Fruit fly (Drosophila melanogaster): ENCODE measurements around the gene IFT54.

Gene IFT54

DNA sequence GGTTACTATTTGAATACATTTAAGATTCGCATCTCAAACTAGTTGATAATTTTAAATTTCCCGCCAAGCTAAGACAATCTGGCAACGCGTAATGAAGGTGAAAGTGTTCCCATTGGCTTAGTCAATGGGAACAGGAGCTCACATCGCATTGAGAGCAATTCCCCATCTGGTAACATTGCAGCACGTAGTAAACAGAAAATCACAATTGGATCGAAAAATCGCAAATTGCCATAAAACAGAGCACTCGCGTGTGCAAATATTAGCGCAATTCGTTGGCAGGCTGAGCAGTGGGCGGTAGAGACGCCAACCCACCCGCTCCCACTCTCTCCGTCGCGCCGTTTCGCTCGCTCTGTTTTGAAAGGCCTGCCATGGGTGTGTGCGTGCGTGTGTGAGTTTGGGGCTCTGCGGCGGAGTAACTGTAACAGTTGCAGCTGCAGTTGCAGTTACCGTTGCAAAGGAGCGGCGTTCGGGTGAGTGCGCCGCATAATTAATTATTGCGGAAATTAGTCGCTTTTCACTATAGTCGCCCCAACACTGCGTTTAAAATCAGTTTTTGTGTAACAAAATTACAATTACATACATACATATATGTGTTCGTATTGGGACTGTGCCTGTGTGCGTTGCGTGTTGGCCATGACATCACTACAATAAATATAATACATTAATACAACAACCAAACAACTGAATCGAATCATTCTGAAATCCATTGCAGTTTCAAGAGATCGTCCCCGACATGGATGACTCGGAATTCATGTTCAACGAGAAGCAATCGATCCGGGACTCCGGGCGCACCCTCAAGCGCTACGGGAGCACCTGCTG, 3.9 kb upstream of the IFT54 start:
- TF ChIP-seq lola (GFP tag; optimal IDR thresholded peaks at IDR 0.05), result no peak
- TF ChIP-seq Hr83 (GFP tag; optimal IDR thresholded peaks at IDR 0.05; ENCODE audit: poor library complexity, severe bottlenecking), result peak; percentile 50
- TF ChIP-seq Rel (GFP tag; optimal IDR thresholded peaks at IDR 0.05), result no peak
- TF ChIP-seq Rel (tag; optimal IDR thresholded peaks at IDR 0.05), result peak; percentile 47
- TF ChIP-seq dl (GFP tag; optimal IDR thresholded peaks at IDR 0.05; ENCODE audit: insufficient read depth in 1 of 2, partially characterized antibody in 2 of 2), result no peak
- peak; percentile 45 for TF ChIP-seq h (GFP tag; optimal IDR thresholded peaks at IDR 0.05)
- peak; percentile 30 for TF ChIP-seq psq (GFP tag; optimal IDR thresholded peaks at IDR 0.05)
- TF ChIP-seq OdsH (GFP tag; optimal IDR thresholded peaks at IDR 0.05), result peak; percentile 33
- TF ChIP-seq N (GFP tag; optimal IDR thresholded peaks at IDR 0.05), result peak; percentile 1
- no peak for TF ChIP-seq Dif (GFP tag; optimal IDR thresholded peaks at IDR 0.05; ENCODE audit: partially characterized antibody)

DNA sequence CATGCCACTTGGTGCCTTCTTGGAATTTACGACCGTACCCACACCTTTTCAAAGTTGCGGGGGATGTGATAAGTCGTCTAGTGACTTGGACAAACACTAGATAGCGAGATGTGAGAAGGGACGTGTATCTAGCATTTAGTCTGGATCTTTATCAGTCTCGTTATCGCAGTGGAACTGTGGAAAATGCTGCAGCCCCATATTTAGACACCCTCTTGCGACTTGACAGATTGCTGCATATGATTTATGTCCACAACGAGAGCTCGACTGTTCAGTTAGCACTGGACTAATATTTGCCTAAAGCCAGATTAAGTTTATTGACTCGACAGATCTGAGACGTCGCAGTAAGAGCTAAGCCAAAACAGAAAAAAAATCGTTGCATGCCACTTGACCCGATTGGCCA, 2.3 kb upstream of the IFT54 start:
- no peak for TF ChIP-seq foxo (GFP tag; optimal IDR thresholded peaks at IDR 0.05)
- no peak for TF ChIP-seq CG32264 (GFP tag; optimal IDR thresholded peaks at IDR 0.05)
- no peak for TF ChIP-seq CG9705 (GFP tag; optimal IDR thresholded peaks at IDR 0.05)

DNA sequence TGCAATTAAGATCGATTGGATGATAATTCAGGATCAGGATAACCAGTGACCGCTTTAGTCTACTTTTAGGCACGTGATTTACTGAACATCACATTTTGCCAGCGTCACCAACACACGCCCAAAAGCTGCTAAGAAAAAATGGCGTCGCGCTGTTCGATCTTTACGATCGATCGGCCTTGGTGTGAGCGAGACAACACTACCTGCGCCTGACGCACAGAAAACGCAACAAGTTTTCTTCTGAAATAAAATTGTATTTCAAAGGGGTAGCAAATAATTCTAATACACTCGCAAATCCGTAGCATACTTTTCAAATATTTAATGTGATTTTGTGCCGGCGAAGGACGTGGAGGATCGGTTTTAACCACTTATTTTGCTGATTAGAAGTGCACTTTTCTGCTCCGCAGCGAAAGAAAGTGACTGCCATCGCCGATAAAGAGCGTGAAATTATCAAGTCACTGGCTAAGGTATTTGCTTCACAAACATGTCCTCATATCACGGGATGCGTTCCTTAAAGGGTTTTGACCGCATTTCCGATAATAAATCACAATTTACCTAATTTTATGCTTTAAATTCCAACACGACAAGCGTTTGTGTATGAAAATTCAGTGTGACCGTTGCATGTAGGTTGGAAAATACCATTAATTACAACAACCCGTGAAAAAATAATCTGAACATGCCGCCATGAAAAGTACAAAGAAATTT, 5.9 kb downstream of the IFT54 start:
- TF ChIP-seq N (GFP tag; optimal IDR thresholded peaks at IDR 0.05) (peak; percentile 56), OdsH (GFP tag; optimal IDR thresholded peaks at IDR 0.05) (no peak), lola (GFP tag; optimal IDR thresholded peaks at IDR 0.05) (peak; percentile 21), Abd-B (GFP tag; optimal IDR thresholded peaks at IDR 0.05) (peak; percentile 12), Vsx2 (GFP tag; optimal IDR thresholded peaks at IDR 0.05; ENCODE audit: partially characterized antibody) (peak; percentile 86), Myc (optimal IDR thresholded peaks at IDR 0.05) (peak; percentile 83), Hr83 (GFP tag; optimal IDR thresholded peaks at IDR 0.05; ENCODE audit: poor library complexity, severe bottlenecking) (peak; percentile 52), Dif (GFP tag; optimal IDR thresholded peaks at IDR 0.05; ENCODE audit: partially characterized antibody) (no peak), Jra (GFP tag; optimal IDR thresholded peaks at IDR 0.05) (no peak)

DNA sequence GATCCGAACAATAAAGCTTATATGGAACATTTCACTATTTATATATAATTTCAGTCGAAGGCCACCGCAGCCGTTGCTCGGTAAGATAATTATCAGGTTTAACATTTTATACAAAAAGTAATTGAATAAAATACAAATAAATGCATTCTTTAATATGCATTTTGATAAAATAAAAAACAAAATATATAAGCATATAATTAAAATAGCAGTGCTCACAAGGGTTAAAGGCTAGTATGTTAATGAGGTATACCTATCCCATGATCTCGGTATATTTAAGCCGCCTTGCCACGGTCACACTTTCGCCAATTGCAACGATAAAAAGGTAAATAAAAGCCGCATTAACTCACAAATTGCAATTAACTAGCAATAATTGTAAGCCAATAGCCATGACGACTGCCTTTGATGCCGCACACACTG, 6.6 kb downstream of the IFT54 start, which contains the start of gene Polr2I:
Polr2I (plus strand) TSS at position 289 of the 417 bp plus-strand sequence.
- TF ChIP-seq brk (GFP tag; optimal IDR thresholded peaks at IDR 0.05) (no peak), HLH106 (tag; optimal IDR thresholded peaks at IDR 0.05) (peak; percentile 60), dsf (GFP tag; optimal IDR thresholded peaks at IDR 0.05; ENCODE audit: borderline replicate concordance) (peak; percentile 25), GATAd (GFP tag; optimal IDR thresholded peaks at IDR 0.05) (no peak), Sp1 (GFP tag; optimal IDR thresholded peaks at IDR 0.05) (peak; percentile 45), rgr (GFP tag; optimal IDR thresholded peaks at IDR 0.05) (peak; percentile 32), Jra (GFP tag; optimal IDR thresholded peaks at IDR 0.05) (no peak), CG9705 (GFP tag; optimal IDR thresholded peaks at IDR 0.05) (peak; percentile 37), Abd-B (GFP tag; optimal IDR thresholded peaks at IDR 0.05) (no peak), foxo (GFP tag; optimal IDR thresholded peaks at IDR 0.05) (peak in 1 of 2 experiments; percentile 45), psq (GFP tag; optimal IDR thresholded peaks at IDR 0.05) (peak; percentile 9)

DNA sequence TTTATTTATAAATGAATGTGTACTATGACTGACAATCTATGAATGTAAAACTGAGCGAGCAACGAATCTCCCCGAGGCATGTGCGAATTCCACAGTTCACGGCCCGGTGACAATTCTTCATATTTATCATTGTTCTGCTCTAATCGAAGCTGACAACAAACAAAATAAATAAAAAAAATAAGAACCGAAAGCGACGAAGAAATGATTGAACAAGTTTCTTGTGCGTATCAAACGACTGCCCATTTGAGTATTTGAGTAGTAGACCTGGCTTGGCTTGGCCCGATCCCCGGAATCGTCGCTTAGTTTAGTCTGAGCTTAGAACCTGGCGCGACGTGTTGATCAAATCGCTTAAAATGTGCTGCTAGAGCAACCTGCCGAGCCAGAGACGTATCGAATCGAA, 7.8 kb downstream of the IFT54 start, which contains the start of gene CG31321:
CG31321 (plus strand) TSS at position 301 of the 400 bp plus-strand sequence.
- TF ChIP-seq Sp1 (GFP tag; optimal IDR thresholded peaks at IDR 0.05), result no peak
- TF ChIP-seq Mio (GFP tag; optimal IDR thresholded peaks at IDR 0.05), result no peak
- TF ChIP-seq CG32264 (GFP tag; optimal IDR thresholded peaks at IDR 0.05), result no peak

DNA sequence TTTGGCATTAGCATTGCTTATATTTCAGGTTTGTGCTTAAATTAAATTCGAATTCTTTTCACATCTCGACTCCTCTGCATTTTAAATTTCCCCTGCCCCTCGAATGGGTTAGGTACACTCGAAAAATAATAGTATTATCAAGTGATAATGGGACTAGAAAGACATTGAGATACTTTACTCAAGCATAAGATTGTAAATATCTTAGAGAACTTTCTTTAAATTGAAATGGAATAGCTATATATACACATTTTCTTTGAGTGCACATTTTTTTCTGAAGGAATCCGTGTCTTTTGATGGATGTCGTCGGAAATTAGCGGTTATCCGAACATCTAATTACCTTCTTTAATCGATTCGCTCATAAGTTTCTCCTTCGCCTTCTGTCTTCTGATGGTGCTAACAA, 8.8 kb downstream of the IFT54 start:
- TF ChIP-seq ey (GFP tag; optimal IDR thresholded peaks at IDR 0.05), result peak; percentile 47
- TF ChIP-seq psq (GFP tag; optimal IDR thresholded peaks at IDR 0.05), result no peak
- TF ChIP-seq h (GFP tag; optimal IDR thresholded peaks at IDR 0.05), result peak; percentile 61
- peak in 1 of 2 experiments; percentile 60 for TF ChIP-seq foxo (GFP tag; optimal IDR thresholded peaks at IDR 0.05)
- peak; percentile 14 for TF ChIP-seq GATAd (GFP tag; optimal IDR thresholded peaks at IDR 0.05)
- TF ChIP-seq Sp1 (GFP tag; optimal IDR thresholded peaks at IDR 0.05), result peak; percentile 42
- peak; percentile 48 for TF ChIP-seq rgr (GFP tag; optimal IDR thresholded peaks at IDR 0.05)
- TF ChIP-seq OdsH (GFP tag; optimal IDR thresholded peaks at IDR 0.05), result peak; percentile 8
- TF ChIP-seq Dif (GFP tag; optimal IDR thresholded peaks at IDR 0.05; ENCODE audit: partially characterized antibody), result no peak
- TF ChIP-seq HLH106 (tag; optimal IDR thresholded peaks at IDR 0.05), result peak; percentile 53
- no peak for TF ChIP-seq br (GFP tag; optimal IDR thresholded peaks at IDR 0.05)
- no peak for TF ChIP-seq Vsx2 (GFP tag; optimal IDR thresholded peaks at IDR 0.05; ENCODE audit: partially characterized antibody)

Data from whole organism, wandering third instar larva.